Fruit fly (Drosophila melanogaster): ENCODE results near the gene CG32554.

dm6 chrX:17875014-17875589 lies 22.6 kb upstream of the CG32554 start:
- TF ChIP-seq CG14711 (tag; optimal IDR thresholded peaks at IDR 0.05) (no peak), CG7101 (tag; optimal IDR thresholded peaks at IDR 0.05) (no peak), CG1620 (GFP tag; optimal IDR thresholded peaks at IDR 0.05) (no peak), kay (GFP tag; ENCODE audit: borderline replicate concordance) (no peak), bab1 (GFP tag; optimal IDR thresholded peaks at IDR 0.05) (no peak), toe (GFP tag; optimal IDR thresholded peaks at IDR 0.05) (no peak), Hr96 (GFP tag; optimal IDR thresholded peaks at IDR 0.05) (no peak), Clk (GFP tag; optimal IDR thresholded peaks at IDR 0.05) (no peak), cnc (optimal IDR thresholded peaks at IDR 0.05) (no peak), CG5204 (GFP tag; optimal IDR thresholded peaks at IDR 0.05) (no peak), CG11617 (GFP tag; optimal IDR thresholded peaks at IDR 0.05) (no peak), CG7045 (GFP tag; optimal IDR thresholded peaks at IDR 0.05) (no peak), pad (GFP tag; optimal IDR thresholded peaks at IDR 0.05) (no peak)
